Worm (Caenorhabditis elegans) whole organism, L2 larva: Measurements from ENCODE around the gene gsr-1.

ENCODE experiments used
- aly-2 ChIP-seq: fragments of 150-350 bp; optimal IDR thresholded peaks from 2 replicates; lab custom pipeline; 2014; ENCODE audit warnings: missing biosample characterization, missing genetic modification characterization
- ama-1 ChIP-seq: fragments of 150-350 bp; optimal IDR thresholded peaks from 2 replicates; lab custom pipeline; 2018; ENCODE audit warnings: inconsistent platforms
- ceh-16 ChIP-seq: fragments of 150-350 bp; optimal IDR thresholded peaks from 2 replicates; lab custom pipeline; 2014; ENCODE audit warnings: missing biosample characterization, missing genetic modification characterization
- dmd-4 ChIP-seq: sonication (generic microtip); optimal IDR thresholded peaks from 2 replicates; lab custom pipeline; 2017; ENCODE audit warnings: missing biosample characterization, missing genetic modification characterization
- egl-27 ChIP-seq: sonication (generic microtip); optimal IDR thresholded peaks from 3 replicates; lab custom pipeline; 2017; ENCODE audit warnings: missing biosample characterization, missing genetic modification reagents, missing genetic modification characterization
- fos-1 ChIP-seq: fragments of 150-350 bp; optimal IDR thresholded peaks from 2 replicates; lab custom pipeline; 2014; ENCODE audit warnings: missing biosample characterization, missing genetic modification characterization
- lin-13 ChIP-seq: fragments of 150-350 bp; optimal IDR thresholded peaks from 2 replicates; lab custom pipeline; 2014; ENCODE audit warnings: missing biosample characterization, missing genetic modification reagents, missing genetic modification characterization
- nhr-11 ChIP-seq: fragments of 150-350 bp; optimal IDR thresholded peaks from 2 replicates; lab custom pipeline; 2014; ENCODE audit warnings: missing biosample characterization, missing genetic modification characterization
- nhr-77 ChIP-seq: fragments of 150-350 bp; optimal IDR thresholded peaks from 2 replicates; lab custom pipeline; 2014; ENCODE audit warnings: missing biosample characterization, missing genetic modification characterization
- skn-1 ChIP-seq: sonication (generic microtip); optimal IDR thresholded peaks from 2 replicates; lab custom pipeline; 2017; ENCODE audit warnings: missing biosample characterization, missing genetic modification characterization
- sma-3 ChIP-seq: sonication (generic microtip); optimal IDR thresholded peaks from 2 replicates; lab custom pipeline; 2016; ENCODE audit warnings: missing genetic modification reagents, missing genetic modification characterization, missing compliant biosample characterization
- snpc-4 ChIP-seq: fragments of 150-350 bp; optimal IDR thresholded peaks from 2 replicates; lab custom pipeline; 2014; ENCODE audit warnings: missing biosample characterization, missing genetic modification characterization
- ztf-4 ChIP-seq: fragments of 150-350 bp; optimal IDR thresholded peaks from 2 replicates; lab custom pipeline; 2014; ENCODE audit warnings: missing biosample characterization, missing genetic modification characterization

DNA sequence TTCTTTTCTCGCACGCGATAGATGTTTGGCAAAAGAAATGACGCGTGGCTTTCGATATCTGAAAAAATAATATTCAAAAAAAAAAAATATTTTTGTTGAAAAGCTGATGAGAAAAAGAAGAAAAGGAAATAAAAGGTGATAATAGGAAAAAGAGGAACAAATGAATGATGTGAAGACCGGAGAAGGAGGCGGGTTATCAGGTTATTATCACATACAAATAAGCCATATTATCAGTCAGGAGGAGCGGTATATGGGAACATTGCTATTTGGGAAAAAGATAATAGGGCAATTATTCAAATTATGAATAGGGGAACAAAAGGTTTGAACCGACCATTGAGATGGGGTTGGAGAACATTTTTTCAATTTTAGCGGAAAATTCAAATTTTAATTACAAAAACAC lies 23.4 kb downstream of the gsr-1 start:
- no peak for TF ChIP-seq fos-1 (tag; lab: Kevin White, UChicago)
- TF ChIP-seq nhr-77 (tag; lab: Kevin White, UChicago) = no peak
- no peak for TF ChIP-seq ztf-4
- no peak for TF ChIP-seq ama-1
- no peak for TF ChIP-seq dmd-4 (tag; lab: Kevin White, UChicago)
- no peak for TF ChIP-seq snpc-4 (tag; lab: Kevin White, UChicago)
- no peak for TF ChIP-seq ceh-16 (tag; lab: Kevin White, UChicago)
- TF ChIP-seq nhr-11 (tag; lab: Kevin White, UChicago) = no peak
- TF ChIP-seq sma-3 (GFP tag; lab: Kevin White, UChicago) = no peak
- TF ChIP-seq egl-27 (tag; lab: Kevin White, UChicago) = no peak
- TF ChIP-seq lin-13 (GFP tag; lab: Kevin White, UChicago) = no peak
- TF ChIP-seq skn-1 = no peak
- no peak for TF ChIP-seq aly-2 (tag; lab: Kevin White, UChicago)
